Worm (Caenorhabditis elegans): ENCODE data around the gene wdr-48.

Gene wdr-48

ce11 chrIII:4587177-4587576 is 8.5 kb downstream of the wdr-48 start, which contains the start of the genes F35G12.7 and smc-4 (continued):
- TF ChIP-seq F57A8.1 (GFP tag; optimal IDR thresholded peaks at IDR 0.05) (no peak), efl-1 (GFP tag; optimal IDR thresholded peaks at IDR 0.05) (peak; percentile 94), mes-4 (tag; optimal IDR thresholded peaks at IDR 0.05) (no peak), B0035.1 (tag; optimal IDR thresholded peaks at IDR 0.05) (no peak), egl-18 (GFP tag; IDR thresholded peaks at IDR 0.05) (no peak), xnd-1 (tag; optimal IDR thresholded peaks at IDR 0.05) (peak; percentile 63), nfya-2 (GFP tag; IDR thresholded peaks at IDR 0.05) (no peak), nhr-179 (tag; optimal IDR thresholded peaks at IDR 0.05) (no peak), madf-3 (GFP tag; IDR thresholded peaks at IDR 0.05) (peak; percentile 82; the same call in 1 of the 2 replicates), Y53G8AR.9 (GFP tag; conservative IDR thresholded peaks at IDR 0.05) (peak; percentile 68; the same call in 1 of the 2 replicates), nfyb-1 (GFP tag; IDR thresholded peaks at IDR 0.05) (peak; percentile 67), pbrm-1 (GFP tag; IDR thresholded peaks at IDR 0.05) (peak; percentile 43; the same call in 1 of the 2 replicates), sptf-2 (GFP tag; optimal IDR thresholded peaks at IDR 0.05) (no peak), akir-1 (GFP tag; optimal IDR thresholded peaks at IDR 0.05) (no peak), ceh-27 (GFP tag; optimal IDR thresholded peaks at IDR 0.05) (peak; percentile 27), nfya-1 (tag; optimal IDR thresholded peaks at IDR 0.05; ENCODE audit: borderline replicate concordance, insufficient read depth) (no peak), lir-1 (GFP tag; conservative IDR thresholded peaks at IDR 0.05) (peak; percentile 54; the same call in 1 of the 2 replicates), snpc-3.4 (tag; optimal IDR thresholded peaks at IDR 0.05) (peak; percentile 76), rec-8 (tag; optimal IDR thresholded peaks at IDR 0.05) (no peak), mel-28 (tag; optimal IDR thresholded peaks at IDR 0.05; ENCODE audit: borderline replicate concordance) (no peak), D2030.7 (GFP tag; IDR thresholded peaks at IDR 0.05) (peak; percentile 76), madf-8 (GFP tag; conservative IDR thresholded peaks at IDR 0.05) (peak; percentile 88), T26A5.8 (tag; optimal IDR thresholded peaks at IDR 0.05) (no peak), snpc-4 (GFP tag; optimal IDR thresholded peaks at IDR 0.05) (no peak), snpc-4 (tag; optimal IDR thresholded peaks at IDR 0.05) (peak in 2 of 4 experiments; percentile 7 to 23), madf-10 (tag; optimal IDR thresholded peaks at IDR 0.05) (no peak), rcor-1 (GFP tag; IDR thresholded peaks at IDR 0.05) (peak; percentile 40; the same call in 1 of the 2 replicates), hsf-1 (GFP tag; IDR thresholded peaks at IDR 0.05) (peak; percentile 58; the same call in 1 of the 2 replicates), somi-1 (GFP tag; optimal IDR thresholded peaks at IDR 0.05) (no peak), dpl-1 (GFP tag; optimal IDR thresholded peaks at IDR 0.05) (peak; percentile 87), hmg-1.2 (GFP tag; IDR thresholded peaks at IDR 0.05) (peak; percentile 47; the same call in 1 of the 2 replicates), ceh-58 (GFP tag; IDR thresholded peaks at IDR 0.05) (no peak), ztf-28 (GFP tag; IDR thresholded peaks at IDR 0.05) (no peak), nhr-90 (tag; optimal IDR thresholded peaks at IDR 0.05) (no peak), chd-7 (tag; optimal IDR thresholded peaks at IDR 0.05) (no peak), him-1 (tag; optimal IDR thresholded peaks at IDR 0.05) (peak; percentile 47), ztf-18 (tag; optimal IDR thresholded peaks at IDR 0.05) (peak; percentile 19), K12H6.12 (tag; optimal IDR thresholded peaks at IDR 0.05) (no peak), ztf-6 (GFP tag; IDR thresholded peaks at IDR 0.05) (no peak), dox-1 (GFP tag; IDR thresholded peaks at IDR 0.05) (peak; percentile 66), lsl-1 (GFP tag; optimal IDR thresholded peaks at IDR 0.05) (peak; percentile 69), snpc-1.1 (tag; optimal IDR thresholded peaks at IDR 0.05; ENCODE audit: insufficient read depth) (peak; percentile 21), mcd-1 (GFP tag; IDR thresholded peaks at IDR 0.05) (peak; percentile 55; the same call in 1 of the 2 replicates), ceh-91 (GFP tag; IDR thresholded peaks at IDR 0.05) (peak; percentile 73), lin-54 (GFP tag; optimal IDR thresholded peaks at IDR 0.05) (peak; percentile 81)

Measured in whole organism, young adult.